Fruit fly (Drosophila melanogaster): ENCODE results near the gene Flacc.

The Flacc gene

DNA sequence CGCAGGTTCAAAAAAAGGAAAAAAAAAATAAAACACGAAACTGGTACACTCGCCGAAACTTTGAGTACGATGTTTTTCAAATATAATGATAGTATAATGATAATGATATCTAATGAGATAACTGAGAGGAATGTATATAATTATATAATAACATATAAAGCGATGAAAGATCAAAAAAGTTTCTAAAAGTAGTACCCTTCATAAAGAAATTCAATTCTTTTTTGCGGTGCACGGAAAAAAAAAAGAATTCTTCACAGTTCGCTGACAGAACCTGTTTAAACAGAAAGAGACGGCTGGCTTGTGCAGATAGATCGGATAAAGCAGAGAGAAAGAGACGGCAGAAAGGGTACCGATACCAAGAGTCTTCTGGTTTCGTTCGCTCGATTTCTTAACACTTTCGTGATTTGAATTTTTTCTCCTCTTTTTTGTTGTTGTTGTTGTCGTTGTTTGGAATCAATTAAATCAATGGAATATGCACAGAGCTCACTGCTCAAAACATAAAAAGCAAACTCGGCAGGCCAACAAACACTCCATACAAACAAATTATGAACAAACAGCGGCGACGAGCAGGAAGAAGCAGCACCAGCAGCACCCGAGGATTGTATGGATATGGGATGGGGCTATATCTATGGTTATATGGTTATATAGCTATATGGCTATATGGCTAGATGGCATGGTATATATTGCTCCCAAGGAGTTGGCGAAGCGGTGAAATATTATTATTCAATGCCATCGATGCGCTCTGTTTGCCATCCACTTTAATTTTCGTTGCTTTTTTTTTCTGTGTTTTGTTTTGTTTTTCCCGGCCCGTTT lies 44.9 kb upstream of the Flacc start (continued):
- TF ChIP-seq cg (GFP tag; optimal IDR thresholded peaks at IDR 0.05) (no peak), Hmx (GFP tag; optimal IDR thresholded peaks at IDR 0.05) (no peak), prd (optimal IDR thresholded peaks at IDR 0.05) (no peak), prd (GFP tag; IDR thresholded peaks at IDR 0.05) (peak; percentile 60; the same call in 2 of the 3 replicates), gcm2 (GFP tag; optimal IDR thresholded peaks at IDR 0.05) (no peak), seq (GFP tag; IDR thresholded peaks at IDR 0.05) (no peak), CG6813 (GFP tag; optimal IDR thresholded peaks at IDR 0.05) (no peak), CG2889 (GFP tag; IDR thresholded peaks at IDR 0.05) (no peak), pfk (GFP tag; optimal IDR thresholded peaks at IDR 0.05) (no peak), Spps (tag; optimal IDR thresholded peaks at IDR 0.05) (peak; percentile 23), Hr51 (GFP tag; optimal IDR thresholded peaks at IDR 0.05) (peak; percentile 39 to 46), sna (GFP tag; IDR thresholded peaks at IDR 0.05; ENCODE audit: partially characterized antibody) (no peak), Ssrp (tag; optimal IDR thresholded peaks at IDR 0.05) (peak; percentile 69), jing (GFP tag; optimal IDR thresholded peaks at IDR 0.05) (no peak), wor (GFP tag; IDR thresholded peaks at IDR 0.05) (no peak), CG30020 (tag; optimal IDR thresholded peaks at IDR 0.05) (no peak), Bdp1 (GFP tag; optimal IDR thresholded peaks at IDR 0.05) (no peak), CG10431 (GFP tag; optimal IDR thresholded peaks at IDR 0.05) (no peak), HHEX (GFP tag; optimal IDR thresholded peaks at IDR 0.05) (peak; percentile 8), CG4360 (GFP tag; IDR thresholded peaks at IDR 0.05) (peak; percentile 74), pita (GFP tag; optimal IDR thresholded peaks at IDR 0.05) (no peak), CG9727 (GFP tag; optimal IDR thresholded peaks at IDR 0.05) (peak; percentile 72), bigmax (GFP tag; optimal IDR thresholded peaks at IDR 0.05) (no peak), ro (GFP tag; IDR thresholded peaks at IDR 0.05) (no peak), ase (GFP tag; IDR thresholded peaks at IDR 0.05) (no peak), dmrt99B (tag; optimal IDR thresholded peaks at IDR 0.05) (no peak), CG10209 (GFP tag; optimal IDR thresholded peaks at IDR 0.05) (peak; percentile 33), tll (GFP tag; optimal IDR thresholded peaks at IDR 0.05) (no peak), chif (GFP tag; optimal IDR thresholded peaks at IDR 0.05) (no peak), Side (GFP tag; optimal IDR thresholded peaks at IDR 0.05) (no peak), CHES-1-like (GFP tag; optimal IDR thresholded peaks at IDR 0.05) (no peak), Doc3 (GFP tag; IDR thresholded peaks at IDR 0.05; ENCODE audit: partially characterized antibody) (no peak), CG6683 (GFP tag; optimal IDR thresholded peaks at IDR 0.05) (no peak), CG10462 (GFP tag; optimal IDR thresholded peaks at IDR 0.05) (peak; percentile 31), D19A (tag; optimal IDR thresholded peaks at IDR 0.05) (peak; percentile 40), Doc2 (GFP tag; IDR thresholded peaks at IDR 0.05) (no peak), CG7556 (GFP tag; optimal IDR thresholded peaks at IDR 0.05) (peak; percentile 71), Max (GFP tag; optimal IDR thresholded peaks at IDR 0.05) (no peak), Dek (tag; optimal IDR thresholded peaks at IDR 0.05) (peak; percentile 35), so (GFP tag; IDR thresholded peaks at IDR 0.05) (no peak), gce (GFP tag; IDR thresholded peaks at IDR 0.05) (0 out of 3 replicates have a peak, but pooled peaks have one; percentile 25), Aef1 (GFP tag; IDR thresholded peaks at IDR 0.05) (no peak; the same call in 2 of the 3 replicates), CG33213 (GFP tag; optimal IDR thresholded peaks at IDR 0.05) (no peak), CG17912 (GFP tag; optimal IDR thresholded peaks at IDR 0.05) (no peak), CG7839 (tag; optimal IDR thresholded peaks at IDR 0.05) (peak; percentile 74), ATbp (GFP tag; optimal IDR thresholded peaks at IDR 0.05) (peak; percentile 46), CG4617 (GFP tag; optimal IDR thresholded peaks at IDR 0.05; ENCODE audit: borderline replicate concordance) (no peak), CG6765 (GFP tag; optimal IDR thresholded peaks at IDR 0.05) (no peak), CG13287 (GFP tag; IDR thresholded peaks at IDR 0.05; ENCODE audit: partially characterized antibody) (no peak)
